Worm (Caenorhabditis elegans) whole organism, young adult: ENCODE results near the gene pgm-1.

ENCODE experiments used
- B0019.2 ChIP-seq: fragments of 200-800 bp; sonication (Bioruptor generic); conservative IDR thresholded peaks from 2 replicates; pipeline ENCODE4 v1.3.6; 2022; ENCODE audit warnings: missing genetic modification reagents, missing genetic modification characterization, missing compliant biosample characterization
- B0336.3 ChIP-seq: fragments of 200-800 bp; sonication (Bioruptor generic); IDR thresholded peaks from 2 replicates; pipeline ENCODE4 v1.3.6; 2022; ENCODE audit warnings: missing genetic modification characterization, missing compliant biosample characterization
- C06A6.2 ChIP-seq: fragments of 200-800 bp; sonication (Bioruptor generic); conservative IDR thresholded peaks from 2 replicates; pipeline ENCODE4 v1.3.6; 2022; ENCODE audit warnings: missing genetic modification characterization, missing compliant biosample characterization
- D2030.7 ChIP-seq: fragments of 200-800 bp; sonication (Bioruptor generic); IDR thresholded peaks from 2 replicates; pipeline ENCODE4 v1.3.6; 2022; ENCODE audit warnings: missing genetic modification reagents, missing genetic modification characterization, missing compliant biosample characterization
- F52B5.7 ChIP-seq: sonication (generic microtip); optimal IDR thresholded peaks from 2 replicates; lab custom pipeline; 2016; ENCODE audit warnings: mild to moderate bottlenecking, missing genetic modification characterization, missing compliant biosample characterization
- Y53F4B.3 ChIP-seq: fragments of 200-800 bp; sonication (Bioruptor generic); IDR thresholded peaks from 2 replicates; pipeline ENCODE4 v1.3.6; 2022; ENCODE audit warnings: missing genetic modification reagents, missing genetic modification characterization, missing compliant biosample characterization
- Y56A3A.18 ChIP-seq: fragments of 200-800 bp; sonication (Bioruptor generic); IDR thresholded peaks from 2 replicates; pipeline ENCODE4 v1.3.6; 2022; ENCODE audit warnings: missing genetic modification reagents, missing genetic modification characterization, missing compliant biosample characterization
- Y67H2A.10 ChIP-seq: fragments of 200-800 bp; sonication (Bioruptor generic); conservative IDR thresholded peaks from 2 replicates; pipeline ENCODE4 v1.3.6; 2022; ENCODE audit warnings: missing genetic modification reagents, missing genetic modification characterization, missing compliant biosample characterization
- Y79H2A.3 ChIP-seq: fragments of 200-800 bp; sonication (Bioruptor generic); conservative IDR thresholded peaks from 2 replicates; pipeline ENCODE4 v1.3.6; 2022; ENCODE audit warnings: missing genetic modification reagents, missing genetic modification characterization, missing compliant biosample characterization
- ama-1 ChIP-seq, 3 experiments: fragments of 150-350 bp in 1 of 3; sonication (generic microtip) in 2 of 3; optimal IDR thresholded peaks; 2 replicates each; lab custom pipeline; 2014 to 2018; ENCODE audit warnings: missing biosample characterization in 2 of 3, missing genetic modification characterization in 2 of 3, missing genetic modification reagents in 2 of 3
- attf-5 ChIP-seq: fragments of 200-800 bp; sonication (Bioruptor generic); optimal IDR thresholded peaks from 2 replicates; lab custom pipeline; 2018; ENCODE audit warnings: mild to moderate bottlenecking, missing genetic modification characterization, missing compliant biosample characterization
- attf-6 ChIP-seq: fragments of 200-800 bp; sonication (Bioruptor generic); IDR thresholded peaks from 2 replicates; pipeline ENCODE4 v1.3.6; 2022; ENCODE audit warnings: missing genetic modification reagents, missing genetic modification characterization, missing compliant biosample characterization
- ccch-3 ChIP-seq: fragments of 200-800 bp; sonication (Bioruptor generic); optimal IDR thresholded peaks from 2 replicates; lab custom pipeline; 2018; ENCODE audit warnings: mild to moderate bottlenecking, missing genetic modification characterization, missing compliant biosample characterization
- cebp-1 ChIP-seq, 2 experiments: fragments of 200-800 bp in 1 of 2; sonication (Bioruptor generic) in 1 of 2; sonication (generic microtip) in 1 of 2; IDR thresholded peaks in 1 of 2; optimal IDR thresholded peaks in 1 of 2; 2 replicates each; pipeline versions ENCODE4 v1.3.6 to Lab custom; 2017 to 2022; ENCODE audit warnings: missing compliant biosample characterization in 2 of 2, missing genetic modification characterization in 2 of 2, mild to moderate bottlenecking in 1 of 2, missing genetic modification reagents in 1 of 2, moderate library complexity in 1 of 2
- ceh-27 ChIP-seq: fragments of 200-800 bp; sonication (Bioruptor generic); optimal IDR thresholded peaks from 2 replicates; lab custom pipeline; 2018; ENCODE audit warnings: mild to moderate bottlenecking, missing genetic modification characterization, moderate library complexity, missing compliant biosample characterization
- ceh-40 ChIP-seq: fragments of 200-800 bp; sonication (Bioruptor generic); IDR thresholded peaks from 2 replicates; pipeline ENCODE4 v1.3.6; 2022; ENCODE audit warnings: missing genetic modification characterization, missing compliant biosample characterization
- chd-7 ChIP-seq: sonication (generic microtip); optimal IDR thresholded peaks from 2 replicates; lab custom pipeline; 2016; ENCODE audit warnings: mild to moderate bottlenecking, missing genetic modification characterization, moderate library complexity, missing compliant biosample characterization
- die-1 ChIP-seq: sonication (generic microtip); optimal IDR thresholded peaks from 2 replicates; lab custom pipeline; 2016; ENCODE audit warnings: missing genotype, mild to moderate bottlenecking, missing genetic modification characterization, missing compliant biosample characterization
- dox-1 ChIP-seq: fragments of 200-800 bp; sonication (Bioruptor generic); IDR thresholded peaks from 2 replicates; pipeline ENCODE4 v1.3.6; 2022; ENCODE audit warnings: missing genetic modification reagents, missing genetic modification characterization, missing compliant biosample characterization
- efl-1 ChIP-seq: fragments of 150-350 bp; optimal IDR thresholded peaks from 2 replicates; lab custom pipeline; 2014; ENCODE audit warnings: missing biosample characterization, missing genetic modification reagents, missing genetic modification characterization
- ets-4 ChIP-seq: fragments of 200-800 bp; sonication (Bioruptor generic); optimal IDR thresholded peaks from 2 replicates; lab custom pipeline; 2018; ENCODE audit warnings: mild to moderate bottlenecking, missing genetic modification characterization, missing compliant biosample characterization
- him-1 ChIP-seq: sonication (generic microtip); optimal IDR thresholded peaks from 2 replicates; lab custom pipeline; 2016; ENCODE audit warnings: missing genotype, missing genetic modification reagents, missing genetic modification characterization, missing compliant biosample characterization
- hlh-12 ChIP-seq: sonication (generic microtip); optimal IDR thresholded peaks from 2 replicates; lab custom pipeline; 2016; ENCODE audit warnings: missing genetic modification characterization, missing compliant biosample characterization
- hsf-1 ChIP-seq: fragments of 200-800 bp; sonication (Bioruptor generic); IDR thresholded peaks from 2 replicates; pipeline ENCODE4 v1.3.6; 2022; ENCODE audit warnings: missing genetic modification reagents, missing genetic modification characterization, missing compliant biosample characterization
- lag-1 ChIP-seq: fragments of 200-800 bp; sonication (Bioruptor generic); IDR thresholded peaks from 2 replicates; pipeline ENCODE4 v1.3.6; 2022; ENCODE audit warnings: missing genetic modification reagents, missing genetic modification characterization, missing compliant biosample characterization
- let-526 ChIP-seq: fragments of 200-800 bp; sonication (Bioruptor generic); IDR thresholded peaks from 2 replicates; pipeline ENCODE4 v1.3.6; 2022; ENCODE audit warnings: missing genetic modification reagents, missing genetic modification characterization, missing compliant biosample characterization
- lin-26 ChIP-seq: fragments of 200-800 bp; sonication (Bioruptor generic); IDR thresholded peaks from 2 replicates; pipeline ENCODE4 v1.3.6; 2022; ENCODE audit warnings: missing genetic modification reagents, missing genetic modification characterization, missing compliant biosample characterization
- lin-54 ChIP-seq: fragments of 200-800 bp; sonication (Bioruptor generic); optimal IDR thresholded peaks from 2 replicates; lab custom pipeline; 2018; ENCODE audit warnings: mild to moderate bottlenecking, missing genetic modification characterization, missing compliant biosample characterization
- lir-1 ChIP-seq: fragments of 200-800 bp; sonication (Bioruptor generic); conservative IDR thresholded peaks from 2 replicates; pipeline ENCODE4 v1.3.6; 2022; ENCODE audit warnings: missing genetic modification reagents, missing genetic modification characterization, missing compliant biosample characterization
- madf-3 ChIP-seq: fragments of 200-800 bp; sonication (Bioruptor generic); IDR thresholded peaks from 2 replicates; pipeline ENCODE4 v1.3.6; 2022; ENCODE audit warnings: missing genetic modification reagents, missing genetic modification characterization, missing compliant biosample characterization
- nfyb-1 ChIP-seq: fragments of 200-800 bp; sonication (Bioruptor generic); IDR thresholded peaks from 2 replicates; pipeline ENCODE4 v1.3.6; 2022; ENCODE audit warnings: missing genetic modification reagents, missing genetic modification characterization, missing compliant biosample characterization
- nhr-179 ChIP-seq: sonication (generic microtip); optimal IDR thresholded peaks from 2 replicates; lab custom pipeline; 2016; ENCODE audit warnings: mild to moderate bottlenecking, missing genetic modification characterization, missing compliant biosample characterization
- nhr-80 ChIP-seq: sonication (generic microtip); optimal IDR thresholded peaks from 2 replicates; lab custom pipeline; 2016; ENCODE audit warnings: missing genetic modification characterization, missing compliant biosample characterization
- pbrm-1 ChIP-seq: fragments of 200-800 bp; sonication (Bioruptor generic); IDR thresholded peaks from 2 replicates; pipeline ENCODE4 v1.3.6; 2022; ENCODE audit warnings: missing genetic modification reagents, missing genetic modification characterization, missing compliant biosample characterization
- rpc-1 ChIP-seq, 2 experiments: fragments of 150-350 bp in 1 of 2; sonication (generic microtip) in 1 of 2; optimal IDR thresholded peaks; 2 replicates each; lab custom pipeline; 2014 to 2018; ENCODE audit warnings: missing biosample characterization in 1 of 2, missing genetic modification characterization in 1 of 2, missing genetic modification reagents in 1 of 2, missing genotype in 1 of 2
- sdz-38 ChIP-seq: sonication (generic microtip); optimal IDR thresholded peaks from 2 replicates; lab custom pipeline; 2016; ENCODE audit warnings: missing genotype, missing genetic modification characterization, missing compliant biosample characterization
- sea-2 ChIP-seq: fragments of 200-800 bp; sonication (Bioruptor generic); IDR thresholded peaks from 2 replicates; pipeline ENCODE4 v1.3.6; 2022; ENCODE audit warnings: missing genetic modification characterization, missing compliant biosample characterization
- sptf-2 ChIP-seq: fragments of 200-800 bp; sonication (Bioruptor generic); optimal IDR thresholded peaks from 2 replicates; lab custom pipeline; 2018; ENCODE audit warnings: mild to moderate bottlenecking, missing genetic modification characterization, missing compliant biosample characterization
- tbp1 ChIP-seq: fragments of 200-800 bp; sonication (Bioruptor generic); optimal IDR thresholded peaks from 2 replicates; lab custom pipeline; 2018; ENCODE audit warnings: mild to moderate bottlenecking, missing genetic modification characterization, missing compliant biosample characterization
- tbx-9 ChIP-seq: sonication (generic microtip); optimal IDR thresholded peaks from 2 replicates; lab custom pipeline; 2016; ENCODE audit warnings: borderline replicate concordance, missing genetic modification characterization, inconsistent platforms, missing compliant biosample characterization
- tlf-1 ChIP-seq: fragments of 200-800 bp; sonication (Bioruptor generic); optimal IDR thresholded peaks from 2 replicates; lab custom pipeline; 2018; ENCODE audit warnings: mild to moderate bottlenecking, missing genetic modification characterization, missing compliant biosample characterization
- unc-62 ChIP-seq: fragments of 150-350 bp; optimal IDR thresholded peaks from 2 replicates; lab custom pipeline; 2014; ENCODE audit warnings: missing biosample characterization, missing genetic modification reagents, missing genetic modification characterization
- ztf-18 ChIP-seq: sonication (generic microtip); optimal IDR thresholded peaks from 2 replicates; lab custom pipeline; 2016; ENCODE audit warnings: missing genotype, mild to moderate bottlenecking, missing genetic modification characterization, missing compliant biosample characterization
- ztf-28 ChIP-seq: fragments of 200-800 bp; sonication (Bioruptor generic); IDR thresholded peaks from 2 replicates; pipeline ENCODE4 v1.3.6; 2022; ENCODE audit warnings: missing genetic modification reagents, missing genetic modification characterization, missing compliant biosample characterization

Gene pgm-1

ce11 chrII:4856113-4856512 is 33.1 kb upstream of the pgm-1 start:
- TF ChIP-seq attf-5 (GFP tag; lab: Kevin White, UChicago): peak; percentile 39
- peak; percentile 24; the same call in 1 of the 2 replicates for TF ChIP-seq let-526 (GFP tag; lab: Robert Waterston, UW)
- 0 out of 2 replicates have a peak, but pooled peaks have one; percentile 12 for TF ChIP-seq pbrm-1
- 0 out of 2 replicates have a peak, but pooled peaks have one; percentile 13 for TF ChIP-seq lin-26 (GFP tag; lab: Robert Waterston, UW)
- TF ChIP-seq nfyb-1 (GFP tag; lab: Robert Waterston, UW): 0 out of 2 replicates have a peak, but pooled peaks have one; percentile 46
- no peak for TF ChIP-seq sptf-2 (GFP tag; lab: Kevin White, UChicago)
- peak; percentile 96 for TF ChIP-seq cebp-1 (GFP tag; IDR thresholded peaks at IDR 0.05; lab: Robert Waterston, UW)
- peak; percentile 99 for TF ChIP-seq cebp-1 (tag; optimal IDR thresholded peaks at IDR 0.05; lab: Kevin White, UChicago)
- TF ChIP-seq attf-6: no peak

ce11 chrII:4857086-4857485 is 32.2 kb upstream of the pgm-1 start:
- TF ChIP-seq lir-1: no peak
- TF ChIP-seq ama-1 (optimal IDR thresholded peaks at IDR 0.05; lab: Kevin White, UChicago): no peak
- no peak for TF ChIP-seq ama-1 (GFP tag; optimal IDR thresholded peaks at IDR 0.05; lab: Kevin White, UChicago)
- no peak for TF ChIP-seq chd-7 (tag; lab: Kevin White, UChicago)
- TF ChIP-seq ets-4 (GFP tag; lab: Kevin White, UChicago): peak; percentile 36
- TF ChIP-seq D2030.7 (GFP tag; lab: Robert Waterston, UW): no peak
- TF ChIP-seq ccch-3: no peak
- no peak for TF ChIP-seq cebp-1 (GFP tag; IDR thresholded peaks at IDR 0.05; lab: Robert Waterston, UW)
- TF ChIP-seq cebp-1 (tag; optimal IDR thresholded peaks at IDR 0.05; lab: Kevin White, UChicago): peak; percentile 14
- TF ChIP-seq C06A6.2 (GFP tag; lab: Robert Waterston, UW): no peak
- TF ChIP-seq Y53F4B.3 (GFP tag; lab: Robert Waterston, UW): no peak
- peak; percentile 15 for TF ChIP-seq ztf-18
- TF ChIP-seq lin-54 (GFP tag; lab: Kevin White, UChicago): peak; percentile 21
- TF ChIP-seq efl-1 (GFP tag; lab: Kevin White, UChicago): no peak
- peak; percentile 89 for TF ChIP-seq nhr-80 (tag; lab: Kevin White, UChicago)
- no peak for TF ChIP-seq F52B5.7
- TF ChIP-seq hlh-12 (tag; lab: Kevin White, UChicago): no peak
- no peak for TF ChIP-seq Y79H2A.3 (GFP tag; lab: Robert Waterston, UW)
- TF ChIP-seq lin-26 (GFP tag; lab: Robert Waterston, UW): no peak
- no peak for TF ChIP-seq pbrm-1
- peak; percentile 54; the same call in 1 of the 2 replicates for TF ChIP-seq dox-1 (GFP tag; lab: Robert Waterston, UW)
- no peak for TF ChIP-seq B0019.2 (GFP tag; lab: Robert Waterston, UW)
- TF ChIP-seq tbp1 (GFP tag; lab: Kevin White, UChicago): peak; percentile 15
- TF ChIP-seq, all 124 proteins: peak for 7

- 0 out of 2 replicates have a peak, but pooled peaks have one; percentile 3 for TF ChIP-seq madf-3 (GFP tag; lab: Robert Waterston, UW)
- no peak for TF ChIP-seq ccch-3
- no peak for TF ChIP-seq rpc-1 (optimal IDR thresholded peaks at IDR 0.05; lab: Kevin White, UChicago)
- TF ChIP-seq rpc-1 (tag; optimal IDR thresholded peaks at IDR 0.05; lab: Kevin White, UChicago): no peak
- TF ChIP-seq ama-1 (optimal IDR thresholded peaks at IDR 0.05; lab: Kevin White, UChicago): peak; percentile 7
- TF ChIP-seq ama-1 (GFP tag; optimal IDR thresholded peaks at IDR 0.05; lab: Kevin White, UChicago): no peak
- TF ChIP-seq sdz-38 (tag; lab: Kevin White, UChicago): no peak
- no peak for TF ChIP-seq Y56A3A.18
- TF ChIP-seq unc-62 (GFP tag; lab: Kevin White, UChicago): no peak
- TF ChIP-seq Y67H2A.10 (GFP tag; lab: Robert Waterston, UW): no peak
- TF ChIP-seq tlf-1 (GFP tag; lab: Kevin White, UChicago): peak; percentile 16
- TF ChIP-seq die-1 (tag; lab: Kevin White, UChicago): no peak
- no peak for TF ChIP-seq tbx-9
- TF ChIP-seq ceh-40 (GFP tag; lab: Robert Waterston, UW): no peak
- no peak for TF ChIP-seq F52B5.7
- TF ChIP-seq him-1 (tag; lab: Kevin White, UChicago): no peak
- TF ChIP-seq ztf-28 (GFP tag; lab: Robert Waterston, UW): 0 out of 2 replicates have a peak, but pooled peaks have one; percentile 16
- TF ChIP-seq ceh-27 (GFP tag; lab: Kevin White, UChicago): no peak
- no peak for TF ChIP-seq lag-1
- TF ChIP-seq Y79H2A.3 (GFP tag; lab: Robert Waterston, UW): no peak
- no peak for TF ChIP-seq hsf-1
- peak; percentile 59; the same call in 1 of the 2 replicates for TF ChIP-seq B0336.3
- TF ChIP-seq sptf-2 (GFP tag; lab: Kevin White, UChicago): no peak
- TF ChIP-seq sea-2 (GFP tag; lab: Robert Waterston, UW): no peak
- no peak for TF ChIP-seq nhr-179 (tag; lab: Kevin White, UChicago)
These were observed 31.3 kb upstream of the pgm-1 start, which contains the start of gene F11G11.5 for ce11 chrII:4857873-4858364. TSS of gene F11G11.5 (plus strand) at chrII:4857923.
